Fruit fly (Drosophila melanogaster): ENCODE measurements around the gene CG34353.

CG34353 gene

DNA sequence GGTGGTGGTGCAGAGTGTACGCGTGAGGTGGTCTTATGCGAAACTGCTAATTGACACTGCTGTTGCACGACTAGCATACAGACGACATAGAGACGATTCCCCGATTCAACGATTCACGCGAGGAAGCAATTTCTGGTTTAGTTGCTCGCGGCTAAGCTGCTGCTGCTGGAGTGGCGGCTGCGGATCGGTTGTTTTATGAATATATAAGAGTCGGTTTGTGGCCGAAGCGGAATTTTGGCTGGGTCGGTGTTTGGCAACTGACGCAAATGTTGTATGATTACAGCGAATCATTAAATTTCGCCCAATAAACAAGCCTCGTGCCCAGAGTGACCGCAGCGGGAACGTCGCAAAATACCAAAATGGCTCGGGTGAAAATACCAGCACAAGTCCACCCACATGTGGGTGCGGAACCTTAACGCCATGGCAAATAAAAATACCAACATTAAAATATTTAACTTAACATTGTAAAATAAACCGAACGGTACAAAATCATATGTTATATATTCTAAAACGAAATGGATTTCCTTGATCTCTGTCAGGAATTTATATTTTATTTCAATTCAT is 42.1 kb upstream of the CG34353 start, which contains the start of gene mfrn:
Gene mfrn, minus strand, starts transcription at position 340 of the 564 bp plus-strand sequence.
- TF ChIP-seq dsf (GFP tag; optimal IDR thresholded peaks at IDR 0.05; ENCODE audit: borderline replicate concordance): no peak
- no peak for TF ChIP-seq Hr78 (GFP tag; optimal IDR thresholded peaks at IDR 0.05)
- no peak for TF ChIP-seq GATAd (GFP tag; optimal IDR thresholded peaks at IDR 0.05)
- TF ChIP-seq Myc (optimal IDR thresholded peaks at IDR 0.05): peak; percentile 22
- TF ChIP-seq foxo (GFP tag; optimal IDR thresholded peaks at IDR 0.05): no peak
- TF ChIP-seq Sp1 (GFP tag; optimal IDR thresholded peaks at IDR 0.05): no peak
- no peak for TF ChIP-seq lola (GFP tag; optimal IDR thresholded peaks at IDR 0.05)
- TF ChIP-seq Hnf4 (GFP tag; optimal IDR thresholded peaks at IDR 0.05): no peak
- no peak for TF ChIP-seq Rel (GFP tag; optimal IDR thresholded peaks at IDR 0.05)
- TF ChIP-seq Rel (tag; optimal IDR thresholded peaks at IDR 0.05): peak; percentile 7
- no peak for TF ChIP-seq ey (GFP tag; optimal IDR thresholded peaks at IDR 0.05)
- TF ChIP-seq Dfd (GFP tag; optimal IDR thresholded peaks at IDR 0.05): no peak
- no peak for TF ChIP-seq dmrt93B (GFP tag; optimal IDR thresholded peaks at IDR 0.05)

DNA sequence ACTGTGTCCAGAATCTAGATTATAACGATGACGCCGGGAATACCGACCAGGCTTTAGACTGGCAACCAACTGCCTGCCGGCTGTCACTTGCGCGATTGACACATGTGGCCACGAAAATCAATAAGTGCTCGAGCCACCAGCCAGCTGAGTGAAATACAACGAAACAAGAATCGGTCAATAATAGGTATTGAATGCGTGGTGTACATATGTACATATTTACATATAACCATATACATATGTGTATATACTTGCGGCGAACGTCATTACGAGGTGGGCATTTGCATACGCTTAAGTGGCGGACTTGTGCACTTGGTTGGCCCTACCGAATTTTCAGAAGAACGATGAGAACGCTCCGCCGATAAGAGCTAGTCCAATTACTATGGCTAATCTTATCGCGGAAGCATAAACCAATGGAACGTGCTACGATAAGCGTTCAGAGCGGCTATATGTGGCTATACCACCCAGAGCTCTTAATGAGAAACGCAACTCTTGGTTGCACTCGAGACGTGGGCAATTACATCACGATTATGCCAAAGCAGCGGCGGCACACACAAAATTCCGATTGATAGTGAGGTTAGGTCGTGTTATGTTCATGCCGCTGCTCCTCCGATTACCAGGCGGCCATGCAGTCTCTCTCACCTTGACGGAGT is 41.0 kb upstream of the CG34353 start:
- TF ChIP-seq Hr78 (GFP tag; optimal IDR thresholded peaks at IDR 0.05): no peak
- no peak for TF ChIP-seq woc (GFP tag; optimal IDR thresholded peaks at IDR 0.05)
- no peak for TF ChIP-seq HLH106 (tag; optimal IDR thresholded peaks at IDR 0.05)
- peak; percentile 47 for TF ChIP-seq rgr (GFP tag; optimal IDR thresholded peaks at IDR 0.05)
- TF ChIP-seq Hnf4 (GFP tag; optimal IDR thresholded peaks at IDR 0.05): no peak
- peak; percentile 48 for TF ChIP-seq h (GFP tag; optimal IDR thresholded peaks at IDR 0.05)
- no peak for TF ChIP-seq Jra (GFP tag; optimal IDR thresholded peaks at IDR 0.05)

DNA sequence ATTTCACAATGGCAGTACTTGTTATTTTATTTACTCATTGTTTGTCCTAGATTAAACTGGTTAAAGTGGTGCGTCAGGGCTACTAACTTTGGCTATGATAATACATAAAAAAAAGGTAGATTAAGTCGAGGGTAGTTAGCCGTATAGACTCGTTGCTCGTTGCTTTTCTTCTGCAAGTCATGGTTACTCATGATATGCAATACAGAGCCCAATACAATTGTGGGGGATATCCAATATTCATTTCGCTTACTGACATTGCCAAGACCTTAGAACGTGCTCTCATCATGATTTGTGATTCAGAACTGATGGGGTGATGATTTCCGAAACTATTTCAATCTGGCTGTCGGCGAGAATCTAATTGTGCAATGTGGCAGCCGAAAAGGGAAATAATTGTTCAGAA is 39.8 kb upstream of the CG34353 start:
- TF ChIP-seq lola (GFP tag; optimal IDR thresholded peaks at IDR 0.05): no peak
- no peak for TF ChIP-seq Rel (GFP tag; optimal IDR thresholded peaks at IDR 0.05)
- peak; percentile 88 for TF ChIP-seq Rel (tag; optimal IDR thresholded peaks at IDR 0.05)

DNA sequence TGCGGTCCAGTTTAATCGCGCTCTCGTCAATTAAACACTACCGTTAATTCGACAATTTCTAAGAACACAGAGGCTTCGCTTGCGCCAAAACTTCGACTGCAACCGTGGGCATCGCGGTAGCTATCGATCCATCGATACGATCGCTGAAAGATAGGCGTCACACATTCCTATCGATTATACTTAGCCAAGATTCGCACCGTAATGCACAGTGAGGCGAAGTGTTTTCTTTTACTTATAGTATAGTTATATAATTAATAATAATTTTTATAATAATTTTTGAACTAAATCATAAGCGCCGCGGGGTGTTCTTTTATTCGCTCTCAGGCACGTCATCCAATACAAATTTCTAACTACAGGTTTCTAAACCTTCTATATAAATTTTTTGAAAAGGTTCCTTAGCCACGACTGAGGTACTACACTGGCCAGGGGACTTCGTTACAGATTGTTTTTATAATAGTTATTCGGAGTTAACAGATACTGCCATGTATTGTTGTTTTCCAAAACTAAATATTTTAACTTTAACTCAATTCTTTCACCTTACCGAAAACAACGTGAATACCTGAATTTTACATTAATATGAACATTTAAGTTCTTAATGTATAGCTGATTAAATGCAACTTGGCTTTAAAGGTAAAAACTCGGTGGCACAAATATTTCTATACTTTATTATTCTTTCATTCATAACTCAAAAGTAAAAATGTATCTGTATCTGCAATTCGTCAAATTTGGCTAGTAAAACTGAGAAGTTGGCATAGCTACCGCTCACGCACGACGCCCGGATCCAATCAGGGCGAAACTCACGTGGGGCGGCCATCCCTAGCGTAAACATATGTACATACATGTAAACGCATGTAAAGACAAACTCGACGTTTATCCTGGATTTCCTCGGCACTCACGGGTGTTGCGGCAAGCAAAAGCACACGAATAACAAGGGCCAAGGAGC is 32.4 kb upstream of the CG34353 start, which contains the start of the genes NSD and BOD1:
Gene NSD, minus strand, starts transcription at position 102 of the 943 bp plus-strand sequence.
Gene BOD1, plus strand, starts transcription at position 494 of the 943 bp plus-strand sequence.
- peak; percentile 78 for TF ChIP-seq Hr83 (GFP tag; optimal IDR thresholded peaks at IDR 0.05; ENCODE audit: poor library complexity, severe bottlenecking)
- no peak for TF ChIP-seq GATAd (GFP tag; optimal IDR thresholded peaks at IDR 0.05)
- peak; percentile 20 for TF ChIP-seq h (GFP tag; optimal IDR thresholded peaks at IDR 0.05)
- TF ChIP-seq jim (GFP tag; optimal IDR thresholded peaks at IDR 0.05): peak; percentile 1
- no peak for TF ChIP-seq CG9705 (GFP tag; optimal IDR thresholded peaks at IDR 0.05)
- TF ChIP-seq Hnf4 (GFP tag; optimal IDR thresholded peaks at IDR 0.05): no peak
- no peak for TF ChIP-seq Rel (GFP tag; optimal IDR thresholded peaks at IDR 0.05)
- no peak for TF ChIP-seq Rel (tag; optimal IDR thresholded peaks at IDR 0.05)
- TF ChIP-seq Dif (GFP tag; optimal IDR thresholded peaks at IDR 0.05; ENCODE audit: partially characterized antibody): peak; percentile 11
- no peak for TF ChIP-seq Vsx2 (GFP tag; optimal IDR thresholded peaks at IDR 0.05; ENCODE audit: partially characterized antibody)
- TF ChIP-seq fru (GFP tag; optimal IDR thresholded peaks at IDR 0.05): no peak
- TF ChIP-seq sv (GFP tag; optimal IDR thresholded peaks at IDR 0.05): peak; percentile 9
- TF ChIP-seq ey (GFP tag; optimal IDR thresholded peaks at IDR 0.05): no peak
- TF ChIP-seq HLH106 (tag; optimal IDR thresholded peaks at IDR 0.05): peak; percentile 67
- TF ChIP-seq CG32264 (GFP tag; optimal IDR thresholded peaks at IDR 0.05): no peak
- no peak for TF ChIP-seq dl (GFP tag; optimal IDR thresholded peaks at IDR 0.05; ENCODE audit: insufficient read depth in 1 of 2, partially characterized antibody in 2 of 2)
- no peak for TF ChIP-seq usp (GFP tag; optimal IDR thresholded peaks at IDR 0.05)
- no peak for TF ChIP-seq N (GFP tag; optimal IDR thresholded peaks at IDR 0.05)
- no peak for TF ChIP-seq Abd-B (GFP tag; optimal IDR thresholded peaks at IDR 0.05)
- no peak for TF ChIP-seq psq (GFP tag; optimal IDR thresholded peaks at IDR 0.05)
- TF ChIP-seq OdsH (GFP tag; optimal IDR thresholded peaks at IDR 0.05): no peak
- TF ChIP-seq Myc (optimal IDR thresholded peaks at IDR 0.05): peak; percentile 88
- TF ChIP-seq Jra (GFP tag; optimal IDR thresholded peaks at IDR 0.05): no peak
- TF ChIP-seq br (GFP tag; optimal IDR thresholded peaks at IDR 0.05): peak; percentile 13
- TF ChIP-seq brk (GFP tag; optimal IDR thresholded peaks at IDR 0.05): no peak
- no peak for TF ChIP-seq tai (GFP tag; optimal IDR thresholded peaks at IDR 0.05)
- TF ChIP-seq pan (optimal IDR thresholded peaks at IDR 0.05): no peak
- peak in 1 of 2 experiments; percentile 57 for TF ChIP-seq foxo (GFP tag; optimal IDR thresholded peaks at IDR 0.05)
- no peak for TF ChIP-seq Sp1 (GFP tag; optimal IDR thresholded peaks at IDR 0.05)
- TF ChIP-seq rgr (GFP tag; optimal IDR thresholded peaks at IDR 0.05): peak; percentile 23
- TF ChIP-seq CrebA (GFP tag; optimal IDR thresholded peaks at IDR 0.05; ENCODE audit: borderline replicate concordance): no peak

Measured in whole organism, wandering third instar larva.